Fruit fly (Drosophila melanogaster) whole organism, prepupa: Measurements from ENCODE around the gene CG14286.
A peak's percentile ranks its signal among the peaks of the same experiment; 100 is the strongest.

Experiments used
- CG10631 ChIP-seq: fragments of 200-800 bp; sonication (Bioruptor generic); optimal IDR thresholded peaks from 2 replicates; lab custom pipeline; 2016; ENCODE audit warnings: missing biosample characterization, missing genetic modification characterization
- CG10669 ChIP-seq: fragments of 200-800 bp; sonication (Bioruptor generic); optimal IDR thresholded peaks from 3 replicates; lab custom pipeline; 2018; ENCODE audit warnings: missing biosample characterization, mild to moderate bottlenecking, missing genetic modification characterization, moderate library complexity
- CG11762 ChIP-seq: fragments of 200-800 bp; sonication (Bioruptor generic); optimal IDR thresholded peaks from 3 replicates; lab custom pipeline; 2016; ENCODE audit warnings: missing biosample characterization, missing genetic modification characterization; ENCODE audit not compliant: insufficient read depth
- CG11902 ChIP-seq: fragments of 200-800 bp; sonication (Bioruptor generic); optimal IDR thresholded peaks from 3 replicates; lab custom pipeline; 2016; ENCODE audit warnings: missing biosample characterization, missing genetic modification characterization
- CG15336 ChIP-seq: fragments of 200-800 bp; sonication (Bioruptor generic); IDR thresholded peaks from 2 replicates; pipeline ENCODE4 v1.3.6; 2022; ENCODE audit warnings: missing biosample characterization, missing genetic modification characterization
- CG1621 ChIP-seq: fragments of 200-800 bp; sonication (Bioruptor generic); optimal IDR thresholded peaks from 3 replicates; lab custom pipeline; 2018; ENCODE audit warnings: missing biosample characterization, mild to moderate bottlenecking, missing genetic modification characterization
- CG16779 ChIP-seq: fragments of 200-800 bp; sonication (Bioruptor generic); optimal IDR thresholded peaks from 3 replicates; lab custom pipeline; 2017; ENCODE audit warnings: missing biosample characterization, mild to moderate bottlenecking, missing genetic modification characterization
- CG3032 ChIP-seq: fragments of 200-800 bp; optimal IDR thresholded peaks from 2 replicates; lab custom pipeline; 2019; ENCODE audit warnings: missing biosample characterization, mild to moderate bottlenecking, missing genetic modification characterization, moderate library complexity
- CG31627 ChIP-seq: fragments of 200-800 bp; sonication (Bioruptor generic); optimal IDR thresholded peaks from 3 replicates; lab custom pipeline; 2016; ENCODE audit warnings: missing biosample characterization, missing genetic modification characterization
- CG32006 ChIP-seq: fragments of 200-800 bp; sonication (Bioruptor generic); optimal IDR thresholded peaks from 3 replicates; lab custom pipeline; 2017; ENCODE audit warnings: missing biosample characterization, mild to moderate bottlenecking, missing genetic modification characterization
- CG34406 ChIP-seq: fragments of 200-800 bp; sonication (Bioruptor generic); optimal IDR thresholded peaks from 3 replicates; lab custom pipeline; 2016; ENCODE audit warnings: missing biosample characterization, missing genetic modification characterization
- CG3919 ChIP-seq: fragments of 200-800 bp; sonication (Bioruptor generic); optimal IDR thresholded peaks from 3 replicates; lab custom pipeline; 2016; ENCODE audit warnings: missing biosample characterization, missing genetic modification characterization
- CG6163 ChIP-seq: fragments of 200-800 bp; sonication (Bioruptor generic); IDR thresholded peaks from 3 replicates; pipeline ENCODE4 v1.3.6; 2022; ENCODE audit warnings: missing biosample characterization, missing genetic modification characterization
- CG6276 ChIP-seq: fragments of 200-800 bp; sonication (Bioruptor generic); optimal IDR thresholded peaks from 2 replicates; lab custom pipeline; 2017; ENCODE audit warnings: missing biosample characterization, mild to moderate bottlenecking, missing genetic modification characterization
- CG6792 ChIP-seq: fragments of 200-800 bp; sonication (Bioruptor generic); optimal IDR thresholded peaks from 3 replicates; lab custom pipeline; 2016; ENCODE audit warnings: missing biosample characterization, missing genetic modification characterization
- CG6808 ChIP-seq: fragments of 200-800 bp; sonication (Bioruptor generic); optimal IDR thresholded peaks from 3 replicates; lab custom pipeline; 2017; ENCODE audit warnings: missing biosample characterization, missing genetic modification characterization, mild to moderate bottlenecking, moderate library complexity, missing genetic modification reagents
- CG6854 ChIP-seq: fragments of 200-800 bp; sonication (Bioruptor generic); optimal IDR thresholded peaks from 2 replicates; lab custom pipeline; 2017; ENCODE audit warnings: missing biosample characterization, mild to moderate bottlenecking, missing genetic modification characterization
- CG7368 ChIP-seq: fragments of 200-800 bp; sonication (Bioruptor generic); optimal IDR thresholded peaks from 3 replicates; lab custom pipeline; 2016; ENCODE audit warnings: missing biosample characterization, missing genetic modification characterization
- CG8319 ChIP-seq: fragments of 200-800 bp; sonication (Bioruptor generic); optimal IDR thresholded peaks from 3 replicates; lab custom pipeline; 2016; ENCODE audit warnings: missing biosample characterization, missing genetic modification characterization
- CG8632 ChIP-seq: fragments of 200-800 bp; sonication (Bioruptor generic); optimal IDR thresholded peaks from 3 replicates; lab custom pipeline; 2016; ENCODE audit warnings: missing biosample characterization, missing genetic modification characterization
- CG9139 ChIP-seq: fragments of 200-800 bp; sonication (Bioruptor generic); optimal IDR thresholded peaks from 3 replicates; lab custom pipeline; 2017; ENCODE audit warnings: missing biosample characterization, mild to moderate bottlenecking, missing genetic modification characterization
- Eip75B ChIP-seq: fragments of 200-800 bp; sonication (Bioruptor generic); optimal IDR thresholded peaks from 3 replicates; lab custom pipeline; 2016; ENCODE audit warnings: missing biosample characterization, missing genetic modification characterization
- Eip78C ChIP-seq: fragments of 200-800 bp; sonication (Bioruptor generic); peaks from one replicate; lab custom pipeline; 2016; ENCODE audit warnings: missing biosample characterization, missing genetic modification characterization
- Ets21C ChIP-seq: fragments of 200-800 bp; sonication (Bioruptor generic); optimal IDR thresholded peaks from 3 replicates; lab custom pipeline; 2016; ENCODE audit warnings: missing biosample characterization, missing genetic modification characterization
- Ets96B ChIP-seq: fragments of 200-800 bp; optimal IDR thresholded peaks from 2 replicates; lab custom pipeline; 2019; ENCODE audit warnings: missing biosample characterization, mild to moderate bottlenecking, missing genetic modification characterization, moderate library complexity
- Hr38 ChIP-seq: sonication (Bioruptor generic); optimal IDR thresholded peaks from 2 replicates; lab custom pipeline; 2016; ENCODE audit warnings: missing biosample characterization, missing genetic modification characterization
- Hr39 ChIP-seq: fragments of 200-800 bp; sonication (Bioruptor generic); optimal IDR thresholded peaks from 2 replicates; lab custom pipeline; 2016; ENCODE audit warnings: missing biosample characterization, missing genetic modification characterization
- Hr4 ChIP-seq: fragments of 200-800 bp; sonication (Bioruptor generic); optimal IDR thresholded peaks from 3 replicates; lab custom pipeline; 2016; ENCODE audit warnings: missing biosample characterization, missing genetic modification characterization
- Lpt ChIP-seq: fragments of 200-800 bp; sonication (Bioruptor generic); optimal IDR thresholded peaks from 3 replicates; lab custom pipeline; 2016; ENCODE audit warnings: missing biosample characterization, missing genetic modification characterization
- Met ChIP-seq: fragments of 200-800 bp; sonication (Bioruptor generic); optimal IDR thresholded peaks from 3 replicates; lab custom pipeline; 2016; ENCODE audit warnings: missing biosample characterization, missing genetic modification characterization
- OdsH ChIP-seq: fragments of 200-800 bp; sonication (Bioruptor generic); optimal IDR thresholded peaks from 3 replicates; lab custom pipeline; 2016; ENCODE audit warnings: missing biosample characterization, missing genetic modification characterization
- Smox ChIP-seq: fragments of 200-800 bp; sonication (Bioruptor generic); optimal IDR thresholded peaks from 3 replicates; lab custom pipeline; 2016; ENCODE audit warnings: missing biosample characterization, missing genetic modification characterization
- Sox102F ChIP-seq: fragments of 200-800 bp; sonication (Bioruptor generic); optimal IDR thresholded peaks from 2 replicates; lab custom pipeline; 2016; ENCODE audit warnings: missing biosample characterization, mild to moderate bottlenecking, missing genetic modification characterization
- Sox14 ChIP-seq: fragments of 200-800 bp; sonication (Bioruptor generic); optimal IDR thresholded peaks from 3 replicates; lab custom pipeline; 2016; ENCODE audit warnings: missing biosample characterization, missing genetic modification characterization
- Sox15 ChIP-seq: fragments of 200-800 bp; sonication (Bioruptor generic); optimal IDR thresholded peaks from 3 replicates; lab custom pipeline; 2016; ENCODE audit warnings: missing biosample characterization, missing genetic modification characterization
- achi ChIP-seq: fragments of 200-800 bp; sonication (Bioruptor generic); optimal IDR thresholded peaks from 3 replicates; lab custom pipeline; 2016; ENCODE audit warnings: missing biosample characterization, missing genetic modification characterization
- acj6 ChIP-seq: fragments of 200-800 bp; sonication (Bioruptor generic); optimal IDR thresholded peaks from 3 replicates; lab custom pipeline; 2016; ENCODE audit warnings: missing biosample characterization, missing genetic modification characterization
- cyc ChIP-seq: fragments of 200-800 bp; sonication (Bioruptor generic); optimal IDR thresholded peaks from 3 replicates; lab custom pipeline; 2016; ENCODE audit warnings: missing biosample characterization, missing genetic modification characterization
- dac ChIP-seq: fragments of 200-800 bp; sonication (Bioruptor generic); optimal IDR thresholded peaks from 2 replicates; lab custom pipeline; 2017; ENCODE audit warnings: missing biosample characterization, mild to moderate bottlenecking, missing genetic modification characterization
- fd59A ChIP-seq: fragments of 200-800 bp; sonication (Bioruptor generic); optimal IDR thresholded peaks from 2 replicates; lab custom pipeline; 2017; ENCODE audit warnings: missing biosample characterization, mild to moderate bottlenecking, missing genetic modification characterization, missing genetic modification reagents
- fd85E ChIP-seq: fragments of 200-800 bp; sonication (Bioruptor generic); optimal IDR thresholded peaks from 3 replicates; lab custom pipeline; 2016; ENCODE audit warnings: missing biosample characterization, missing genetic modification characterization
- fkh ChIP-seq: fragments of 200-800 bp; sonication (Bioruptor generic); optimal IDR thresholded peaks from 3 replicates; lab custom pipeline; 2017; ENCODE audit warnings: missing biosample characterization, mild to moderate bottlenecking, missing genetic modification characterization, moderate library complexity
- lz ChIP-seq: fragments of 200-800 bp; sonication (Bioruptor generic); optimal IDR thresholded peaks from 3 replicates; lab custom pipeline; 2016; ENCODE audit warnings: missing biosample characterization, missing genetic modification characterization
- net ChIP-seq: fragments of 200-800 bp; sonication (Bioruptor generic); optimal IDR thresholded peaks from 3 replicates; lab custom pipeline; 2016; ENCODE audit warnings: missing biosample characterization, missing genetic modification characterization
- pdm3 ChIP-seq: fragments of 200-800 bp; sonication (Bioruptor generic); optimal IDR thresholded peaks from 3 replicates; lab custom pipeline; 2016; ENCODE audit warnings: missing biosample characterization, missing genetic modification characterization
- salr ChIP-seq, 2 experiments: fragments of 200-800 bp; sonication (Bioruptor generic); optimal IDR thresholded peaks; 3 replicates each; lab custom pipeline; 2016 to 2018; ENCODE audit warnings: missing biosample characterization in 2 of 2, missing genetic modification characterization in 2 of 2, mild to moderate bottlenecking in 1 of 2
- spab ChIP-seq: fragments of 200-800 bp; sonication (Bioruptor generic); optimal IDR thresholded peaks from 2 replicates; lab custom pipeline; 2017; ENCODE audit warnings: missing biosample characterization, mild to moderate bottlenecking, missing genetic modification characterization, missing genetic modification reagents
- ss ChIP-seq, 2 experiments: fragments of 200-800 bp; sonication (Bioruptor generic); optimal IDR thresholded peaks; 2 replicates in 1 of 2; 3 replicates in 1 of 2; lab custom pipeline; 2017 to 2018; ENCODE audit warnings: mild to moderate bottlenecking in 2 of 2, missing biosample characterization in 2 of 2, missing genetic modification characterization in 2 of 2, moderate library complexity in 1 of 2
- svp ChIP-seq: fragments of 200-800 bp; sonication (Bioruptor generic); peaks from one replicate; lab custom pipeline; 2016; ENCODE audit warnings: missing biosample characterization, missing genetic modification characterization
- topi ChIP-seq: fragments of 200-800 bp; sonication (Bioruptor generic); optimal IDR thresholded peaks from 3 replicates; lab custom pipeline; 2016; ENCODE audit warnings: missing biosample characterization, missing genetic modification characterization
- vri ChIP-seq: fragments of 200-800 bp; sonication (Bioruptor generic); optimal IDR thresholded peaks from 3 replicates; lab custom pipeline; 2016; ENCODE audit warnings: missing biosample characterization, mild to moderate bottlenecking, missing genetic modification characterization

The CG14286 gene

dm6 chr3R:18995556-18996272 lies 28.2 kb upstream of the CG14286 start:
- TF ChIP-seq Smox (GFP tag; lab: Kevin White, UChicago) (peak; percentile 92), net (GFP tag; lab: Kevin White, UChicago) (peak; percentile 92), CG8632 (peak; percentile 93), ss (GFP tag; optimal IDR thresholded peaks at IDR 0.05; lab: Kevin White, UChicago) (peak; percentile 77 to 89), CG3032 (tag; lab: Kevin White, UChicago) (peak; percentile 86), CG6854 (GFP tag; lab: Kevin White, UChicago) (peak; percentile 84), CG10669 (GFP tag; lab: Kevin White, UChicago) (peak; percentile 90), CG15336 (GFP tag; lab: Robert Waterston, UW) (peak; percentile 91), spab (GFP tag; lab: Kevin White, UChicago) (peak; percentile 88), CG6808 (GFP tag; lab: Kevin White, UChicago) (peak; percentile 85), Hr38 (GFP tag; lab: Kevin White, UChicago) (no peak), CG10631 (GFP tag; lab: Kevin White, UChicago) (peak; percentile 92), svp (GFP tag; lab: Kevin White, UChicago) (peak; percentile 98), OdsH (peak; percentile 95), cyc (GFP tag; lab: Kevin White, UChicago) (peak; percentile 92), fd85E (GFP tag; lab: Kevin White, UChicago) (peak; percentile 85), CG34406 (GFP tag; lab: Kevin White, UChicago) (peak; percentile 95), CG9139 (GFP tag; lab: Kevin White, UChicago) (peak; percentile 83), lz (GFP tag; lab: Kevin White, UChicago) (peak; percentile 93), Lpt (GFP tag; lab: Kevin White, UChicago) (peak; percentile 89), Hr4 (GFP tag; lab: Kevin White, UChicago) (peak; percentile 90), Sox15 (GFP tag; lab: Kevin White, UChicago) (peak; percentile 92), topi (GFP tag; lab: Kevin White, UChicago) (peak; percentile 94), pdm3 (GFP tag; lab: Kevin White, UChicago) (peak; percentile 93), Eip78C (GFP tag; lab: Kevin White, UChicago) (peak; percentile 99), Hr39 (GFP tag; lab: Kevin White, UChicago) (peak; percentile 89), fkh (no peak), vri (GFP tag; lab: Kevin White, UChicago) (peak; percentile 65), CG3919 (GFP tag; lab: Kevin White, UChicago) (peak; percentile 96), CG6163 (GFP tag; lab: Robert Waterston, UW) (peak; percentile 95), salr (GFP tag; optimal IDR thresholded peaks at IDR 0.05; lab: Kevin White, UChicago) (peak; percentile 78 to 90), CG1621 (tag; lab: Kevin White, UChicago) (peak; percentile 83), acj6 (GFP tag; lab: Kevin White, UChicago) (peak; percentile 96), Sox14 (GFP tag; lab: Kevin White, UChicago) (peak; percentile 92), Sox102F (GFP tag; lab: Kevin White, UChicago) (peak; percentile 89), CG8319 (peak; percentile 94), achi (GFP tag; lab: Kevin White, UChicago) (peak; percentile 94), CG7368 (GFP tag; lab: Kevin White, UChicago) (peak; percentile 94), CG6792 (peak; percentile 95), CG11902 (GFP tag; lab: Kevin White, UChicago) (peak; percentile 94), Met (peak; percentile 93), fd59A (peak; percentile 84), CG32006 (GFP tag; lab: Kevin White, UChicago) (peak; percentile 91), CG16779 (tag; lab: Kevin White, UChicago) (peak; percentile 75), CG11762 (GFP tag; lab: Kevin White, UChicago) (peak; percentile 94), Eip75B (GFP tag; lab: Kevin White, UChicago) (peak; percentile 96), Ets21C (GFP tag; lab: Kevin White, UChicago) (peak; percentile 86), dac (peak; percentile 58), CG31627 (peak; percentile 90), Ets96B (tag; lab: Kevin White, UChicago) (peak; percentile 90), CG6276 (GFP tag; lab: Kevin White, UChicago) (peak; percentile 72)
